Worm (Caenorhabditis elegans) whole organism, late embryonic: Measurements from ENCODE around the gene C08F1.8.

Experiments
- C08G9.2 ChIP-seq: sonication (generic microtip); optimal IDR thresholded peaks from 2 replicates; lab custom pipeline; 2016; ENCODE audit warnings: mild to moderate bottlenecking, missing genetic modification characterization, moderate library complexity, missing compliant biosample characterization
- F13H6.1 ChIP-seq: sonication (generic microtip); optimal IDR thresholded peaks from 2 replicates; lab custom pipeline; 2016; ENCODE audit warnings: missing genetic modification characterization, missing compliant biosample characterization
- K02D7.2 ChIP-seq: sonication (generic microtip); optimal IDR thresholded peaks from 2 replicates; lab custom pipeline; 2017; ENCODE audit warnings: mild to moderate bottlenecking, missing genetic modification characterization, missing compliant biosample characterization
- K09A11.1 ChIP-seq: sonication (generic microtip); optimal IDR thresholded peaks from 2 replicates; lab custom pipeline; 2017; ENCODE audit warnings: antibody characterized with exemption, mild to moderate bottlenecking, missing genetic modification characterization, missing compliant biosample characterization; ENCODE audit not compliant: insufficient read depth
- Y22D7AL.16 ChIP-seq: sonication (generic microtip); optimal IDR thresholded peaks from 2 replicates; lab custom pipeline; 2016; ENCODE audit warnings: missing genetic modification characterization, missing compliant biosample characterization
- ama-1 ChIP-seq: fragments of 150-350 bp; optimal IDR thresholded peaks from 2 replicates; lab custom pipeline; 2014
- ceh-18 ChIP-seq: sonication (generic microtip); optimal IDR thresholded peaks from 2 replicates; lab custom pipeline; 2016; ENCODE audit warnings: missing genetic modification characterization, missing compliant biosample characterization
- ceh-2 ChIP-seq: sonication (generic microtip); optimal IDR thresholded peaks from 2 replicates; lab custom pipeline; 2016; ENCODE audit warnings: missing genotype, missing genetic modification characterization, missing compliant biosample characterization
- ceh-31 ChIP-seq: sonication (generic microtip); optimal IDR thresholded peaks from 2 replicates; lab custom pipeline; 2016; ENCODE audit warnings: missing genetic modification characterization, missing compliant biosample characterization
- ceh-45 ChIP-seq: fragments of 200-800 bp; sonication (Bioruptor generic); IDR thresholded peaks from 2 replicates; pipeline ENCODE4 v1.3.6; 2022; ENCODE audit warnings: missing genetic modification reagents, missing genetic modification characterization, missing compliant biosample characterization
- elt-4 ChIP-seq: sonication (generic microtip); optimal IDR thresholded peaks from 2 replicates; lab custom pipeline; 2016; ENCODE audit warnings: missing genetic modification characterization, missing compliant biosample characterization
- hlh-13 ChIP-seq: fragments of 200-800 bp; sonication (Bioruptor generic); optimal IDR thresholded peaks from 2 replicates; lab custom pipeline; 2018; ENCODE audit warnings: mild to moderate bottlenecking, missing genetic modification characterization, missing compliant biosample characterization
- hlh-30 ChIP-seq: sonication (generic microtip); optimal IDR thresholded peaks from 2 replicates; lab custom pipeline; 2017; ENCODE audit warnings: antibody characterized with exemption, missing genetic modification characterization, missing compliant biosample characterization; ENCODE audit not compliant: insufficient read depth
- lin-11 ChIP-seq: fragments of 200-800 bp; sonication (Bioruptor generic); optimal IDR thresholded peaks from 2 replicates; lab custom pipeline; 2018; ENCODE audit warnings: mild to moderate bottlenecking, missing genetic modification characterization, missing compliant biosample characterization
- nhr-11 ChIP-seq: fragments of 150-350 bp; optimal IDR thresholded peaks from 2 replicates; lab custom pipeline; 2014; ENCODE audit warnings: missing biosample characterization, missing genetic modification characterization
- rnt-1 ChIP-seq: sonication (generic microtip); optimal IDR thresholded peaks from 2 replicates; lab custom pipeline; 2016; ENCODE audit warnings: missing genetic modification characterization, missing compliant biosample characterization
- tbx-2 ChIP-seq: sonication (generic microtip); optimal IDR thresholded peaks from 2 replicates; lab custom pipeline; 2016; ENCODE audit warnings: missing genetic modification characterization, missing compliant biosample characterization
- ttx-3 ChIP-seq: sonication (generic microtip); optimal IDR thresholded peaks from 2 replicates; lab custom pipeline; 2016; ENCODE audit warnings: missing genetic modification reagents, missing genetic modification characterization, missing compliant biosample characterization
- unc-3 ChIP-seq, 2 experiments: fragments of 200-800 bp in 1 of 2; sonication (Bioruptor generic) in 1 of 2; sonication (generic microtip) in 1 of 2; conservative IDR thresholded peaks in 1 of 2; optimal IDR thresholded peaks in 1 of 2; 2 replicates each; pipeline versions ENCODE4 v1.3.6 to Lab custom; 2016 to 2022; ENCODE audit warnings: missing compliant biosample characterization in 2 of 2, missing genetic modification characterization in 2 of 2, missing genetic modification reagents in 1 of 2

C08F1.8 gene

ce11 chrII:1759602-1760001 is 48.5 kb downstream of the C08F1.8 start, which contains the start of gene F36H5.18:
TSS of gene F36H5.18 (plus strand) at chrII:1759902.
- TF ChIP-seq nhr-11 (no peak), ceh-45 (GFP tag; lab: Robert Waterston, UW) (no peak), ttx-3 (tag; lab: Kevin White, UChicago) (no peak), lin-11 (tag; lab: Kevin White, UChicago) (no peak), Y22D7AL.16 (no peak), unc-3 (GFP tag; conservative IDR thresholded peaks at IDR 0.05; lab: Robert Waterston, UW) (no peak), unc-3 (tag; optimal IDR thresholded peaks at IDR 0.05; lab: Kevin White, UChicago) (no peak), ceh-2 (tag; lab: Kevin White, UChicago) (no peak), rnt-1 (tag; lab: Kevin White, UChicago) (no peak), C08G9.2 (tag; lab: Kevin White, UChicago) (no peak), ceh-18 (tag; lab: Kevin White, UChicago) (no peak), hlh-13 (GFP tag; lab: Kevin White, UChicago) (no peak), F13H6.1 (tag; lab: Kevin White, UChicago) (no peak), K02D7.2 (tag; lab: Kevin White, UChicago) (no peak), tbx-2 (no peak), ceh-31 (tag; lab: Kevin White, UChicago) (no peak), ama-1 (lab: Kevin White, UChicago) (no peak), elt-4 (tag; lab: Kevin White, UChicago) (no peak), K09A11.1 (tag; lab: Kevin White, UChicago) (no peak), hlh-30 (tag; lab: Kevin White, UChicago) (no peak)
